Worm (Caenorhabditis elegans) whole organism, late embryonic: Measurements from ENCODE around the gene F36D4.6.

Experiments used
- C08G9.2 ChIP-seq: sonication (generic microtip); optimal IDR thresholded peaks from 2 replicates; lab custom pipeline; 2016; ENCODE audit warnings: mild to moderate bottlenecking, missing genetic modification characterization, moderate library complexity, missing compliant biosample characterization
- K02D7.2 ChIP-seq: sonication (generic microtip); optimal IDR thresholded peaks from 2 replicates; lab custom pipeline; 2017; ENCODE audit warnings: mild to moderate bottlenecking, missing genetic modification characterization, missing compliant biosample characterization
- K09A11.1 ChIP-seq: sonication (generic microtip); optimal IDR thresholded peaks from 2 replicates; lab custom pipeline; 2017; ENCODE audit warnings: antibody characterized with exemption, mild to moderate bottlenecking, missing genetic modification characterization, missing compliant biosample characterization; ENCODE audit not compliant: insufficient read depth
- T23F11.4 ChIP-seq: fragments of 200-800 bp; sonication (Bioruptor generic); optimal IDR thresholded peaks from 2 replicates; lab custom pipeline; 2018; ENCODE audit warnings: mild to moderate bottlenecking, missing genetic modification characterization, missing compliant biosample characterization
- Y22D7AL.16 ChIP-seq: sonication (generic microtip); optimal IDR thresholded peaks from 2 replicates; lab custom pipeline; 2016; ENCODE audit warnings: missing genetic modification characterization, missing compliant biosample characterization
- ahr-1 ChIP-seq: sonication (generic microtip); optimal IDR thresholded peaks from 2 replicates; lab custom pipeline; 2016; ENCODE audit warnings: missing genetic modification characterization, missing compliant biosample characterization
- ama-1 ChIP-seq: fragments of 150-350 bp; optimal IDR thresholded peaks from 2 replicates; lab custom pipeline; 2014
- ceh-19 ChIP-seq: fragments of 200-800 bp; sonication (Bioruptor generic); optimal IDR thresholded peaks from 2 replicates; lab custom pipeline; 2018; ENCODE audit warnings: mild to moderate bottlenecking, missing genetic modification characterization, missing compliant biosample characterization
- ceh-24 ChIP-seq: sonication (generic microtip); optimal IDR thresholded peaks from 2 replicates; lab custom pipeline; 2016; ENCODE audit warnings: mild to moderate bottlenecking, missing genetic modification characterization, missing compliant biosample characterization
- ceh-31 ChIP-seq: sonication (generic microtip); optimal IDR thresholded peaks from 2 replicates; lab custom pipeline; 2016; ENCODE audit warnings: missing genetic modification characterization, missing compliant biosample characterization
- ceh-34 ChIP-seq: sonication (generic microtip); optimal IDR thresholded peaks from 2 replicates; lab custom pipeline; 2016; ENCODE audit warnings: mild to moderate bottlenecking, missing genetic modification characterization, missing compliant biosample characterization
- ceh-45 ChIP-seq: fragments of 200-800 bp; sonication (Bioruptor generic); IDR thresholded peaks from 2 replicates; pipeline ENCODE4 v1.3.6; 2022; ENCODE audit warnings: missing genetic modification reagents, missing genetic modification characterization, missing compliant biosample characterization
- ceh-48 ChIP-seq: sonication (generic microtip); optimal IDR thresholded peaks from 2 replicates; lab custom pipeline; 2016; ENCODE audit warnings: missing genetic modification characterization, inconsistent platforms, missing compliant biosample characterization
- ceh-6 ChIP-seq: fragments of 200-800 bp; sonication (Bioruptor generic); optimal IDR thresholded peaks from 2 replicates; lab custom pipeline; 2018; ENCODE audit warnings: mild to moderate bottlenecking, missing genetic modification characterization, missing compliant biosample characterization
- ceh-9 ChIP-seq: sonication (generic microtip); optimal IDR thresholded peaks from 2 replicates; lab custom pipeline; 2016; ENCODE audit warnings: mild to moderate bottlenecking, missing genetic modification characterization, inconsistent platforms, missing compliant biosample characterization
- che-1 ChIP-seq: sonication (generic microtip); optimal IDR thresholded peaks from 2 replicates; lab custom pipeline; 2016; ENCODE audit warnings: mild to moderate bottlenecking, missing genetic modification characterization, missing compliant biosample characterization
- dve-1 ChIP-seq: sonication (generic microtip); optimal IDR thresholded peaks from 2 replicates; lab custom pipeline; 2017; ENCODE audit warnings: antibody characterized with exemption, mild to moderate bottlenecking, missing genetic modification characterization, missing compliant biosample characterization
- elt-4 ChIP-seq: sonication (generic microtip); optimal IDR thresholded peaks from 2 replicates; lab custom pipeline; 2016; ENCODE audit warnings: missing genetic modification characterization, missing compliant biosample characterization
- fax-1 ChIP-seq: sonication (generic microtip); optimal IDR thresholded peaks from 2 replicates; lab custom pipeline; 2016; ENCODE audit warnings: missing genotype, missing genetic modification characterization, missing compliant biosample characterization
- fkh-10 ChIP-seq: fragments of 150-350 bp; optimal IDR thresholded peaks from 2 replicates; lab custom pipeline; 2014; ENCODE audit warnings: missing biosample characterization, missing genetic modification reagents, missing genetic modification characterization
- hlh-30 ChIP-seq: sonication (generic microtip); optimal IDR thresholded peaks from 2 replicates; lab custom pipeline; 2017; ENCODE audit warnings: antibody characterized with exemption, missing genetic modification characterization, missing compliant biosample characterization; ENCODE audit not compliant: insufficient read depth
- lin-11 ChIP-seq: fragments of 200-800 bp; sonication (Bioruptor generic); optimal IDR thresholded peaks from 2 replicates; lab custom pipeline; 2018; ENCODE audit warnings: mild to moderate bottlenecking, missing genetic modification characterization, missing compliant biosample characterization
- madf-2 ChIP-seq: sonication (generic microtip); optimal IDR thresholded peaks from 2 replicates; lab custom pipeline; 2017; ENCODE audit warnings: missing genetic modification characterization, missing compliant biosample characterization
- mec-3 ChIP-seq: sonication (generic microtip); optimal IDR thresholded peaks from 2 replicates; lab custom pipeline; 2016; ENCODE audit warnings: borderline replicate concordance, missing genetic modification characterization, missing compliant biosample characterization
- nfya-1 ChIP-seq: sonication (generic microtip); optimal IDR thresholded peaks from 2 replicates; lab custom pipeline; 2017; ENCODE audit warnings: missing genetic modification characterization, mild to moderate bottlenecking, missing compliant biosample characterization, antibody characterized with exemption, moderate library complexity
- nhr-11 ChIP-seq: fragments of 150-350 bp; optimal IDR thresholded peaks from 2 replicates; lab custom pipeline; 2014; ENCODE audit warnings: missing biosample characterization, missing genetic modification characterization
- nhr-232 ChIP-seq: sonication (generic microtip); optimal IDR thresholded peaks from 2 replicates; lab custom pipeline; 2016; ENCODE audit warnings: missing genetic modification characterization, missing compliant biosample characterization
- npax-4 ChIP-seq: sonication (generic microtip); optimal IDR thresholded peaks from 2 replicates; lab custom pipeline; 2016; ENCODE audit warnings: missing genetic modification characterization, missing compliant biosample characterization
- pag-3 ChIP-seq: sonication (generic microtip); optimal IDR thresholded peaks from 2 replicates; lab custom pipeline; 2016; ENCODE audit warnings: missing compliant biosample characterization, missing genetic modification characterization, borderline replicate concordance
- pax-1 ChIP-seq: fragments of 150-350 bp; optimal IDR thresholded peaks from 2 replicates; lab custom pipeline; 2014; ENCODE audit warnings: missing biosample characterization, missing genetic modification characterization
- pha-4 ChIP-seq: fragments of 150-350 bp; optimal IDR thresholded peaks from 2 replicates; lab custom pipeline; 2018; ENCODE audit warnings: missing biosample characterization, missing genetic modification reagents, missing genetic modification characterization
- rnt-1 ChIP-seq: sonication (generic microtip); optimal IDR thresholded peaks from 2 replicates; lab custom pipeline; 2016; ENCODE audit warnings: missing genetic modification characterization, missing compliant biosample characterization
- sox-2 ChIP-seq: fragments of 200-800 bp; sonication (Bioruptor generic); IDR thresholded peaks from 2 replicates; pipeline ENCODE4 v1.3.6; 2022; ENCODE audit warnings: missing genetic modification reagents, missing genetic modification characterization, missing compliant biosample characterization
- sox-4 ChIP-seq: sonication (generic microtip); optimal IDR thresholded peaks from 2 replicates; lab custom pipeline; 2017; ENCODE audit warnings: mild to moderate bottlenecking, missing genetic modification characterization, inconsistent platforms, missing compliant biosample characterization
- syd-9 ChIP-seq: sonication (generic microtip); optimal IDR thresholded peaks from 2 replicates; lab custom pipeline; 2016; ENCODE audit warnings: mild to moderate bottlenecking, missing genetic modification characterization, moderate library complexity, missing compliant biosample characterization
- tbx-7 ChIP-seq: sonication (generic microtip); optimal IDR thresholded peaks from 2 replicates; lab custom pipeline; 2016; ENCODE audit warnings: missing genotype, missing genetic modification characterization, missing compliant biosample characterization
- unc-3 ChIP-seq, 2 experiments: fragments of 200-800 bp in 1 of 2; sonication (Bioruptor generic) in 1 of 2; sonication (generic microtip) in 1 of 2; conservative IDR thresholded peaks in 1 of 2; optimal IDR thresholded peaks in 1 of 2; 2 replicates each; pipeline versions ENCODE4 v1.3.6 to Lab custom; 2016 to 2022; ENCODE audit warnings: missing compliant biosample characterization in 2 of 2, missing genetic modification characterization in 2 of 2, missing genetic modification reagents in 1 of 2
- ztf-16 ChIP-seq: sonication (generic microtip); optimal IDR thresholded peaks from 2 replicates; lab custom pipeline; 2017; ENCODE audit warnings: missing genetic modification characterization, missing compliant biosample characterization

Gene F36D4.6

ce11 chrV:9427075-9427474 lies at the start of gene F36D4.6:
TSS of gene F36D4.6 (minus strand) at chrV:9427175.
- no peak for TF ChIP-seq fkh-10 (GFP tag; lab: Kevin White, UChicago)
- no peak for TF ChIP-seq ceh-9 (tag; lab: Kevin White, UChicago)
- no peak for TF ChIP-seq nhr-11 (tag; lab: Kevin White, UChicago)
- TF ChIP-seq sox-4 (tag; lab: Kevin White, UChicago), result no peak
- no peak for TF ChIP-seq ztf-16 (tag; lab: Kevin White, UChicago)
- TF ChIP-seq mec-3 (tag; lab: Kevin White, UChicago), result no peak
- TF ChIP-seq pag-3 (tag; lab: Kevin White, UChicago), result no peak
- no peak for TF ChIP-seq nhr-232 (tag; lab: Kevin White, UChicago)
- TF ChIP-seq syd-9, result no peak
- TF ChIP-seq pha-4 (tag; lab: Kevin White, UChicago), result no peak
- no peak for TF ChIP-seq che-1
- TF ChIP-seq dve-1 (tag; lab: Kevin White, UChicago), result no peak
- TF ChIP-seq nfya-1 (tag; lab: Kevin White, UChicago), result no peak
- no peak for TF ChIP-seq sox-2 (GFP tag; lab: Robert Waterston, UW)
- no peak for TF ChIP-seq unc-3 (GFP tag; conservative IDR thresholded peaks at IDR 0.05; lab: Robert Waterston, UW)
- no peak for TF ChIP-seq unc-3 (tag; optimal IDR thresholded peaks at IDR 0.05; lab: Kevin White, UChicago)

DNA sequence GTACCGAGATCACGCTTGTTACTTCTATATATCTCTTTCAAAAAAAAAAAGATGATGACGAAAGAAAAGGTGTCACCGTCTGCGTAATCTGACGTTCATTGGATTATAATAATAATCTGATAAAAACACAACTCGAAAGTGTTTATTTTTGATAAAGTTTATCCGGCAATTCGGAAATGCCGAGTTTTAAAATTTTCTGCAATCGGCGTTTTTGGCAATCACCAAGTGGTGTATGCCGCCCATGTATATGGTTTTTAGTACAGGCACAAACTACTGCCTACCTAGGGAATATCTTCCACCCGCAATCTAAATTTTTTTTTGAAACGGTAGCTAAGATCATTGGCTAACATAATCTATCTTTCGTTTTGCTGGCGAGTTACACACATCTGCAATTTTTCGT lies 46.9 kb upstream of the F36D4.6 start:
- TF ChIP-seq unc-3 (GFP tag; conservative IDR thresholded peaks at IDR 0.05; lab: Robert Waterston, UW), result no peak
- TF ChIP-seq unc-3 (tag; optimal IDR thresholded peaks at IDR 0.05; lab: Kevin White, UChicago), result no peak
- TF ChIP-seq mec-3 (tag; lab: Kevin White, UChicago), result no peak
- no peak for TF ChIP-seq ceh-24 (tag; lab: Kevin White, UChicago)
- no peak for TF ChIP-seq npax-4 (tag; lab: Kevin White, UChicago)
- TF ChIP-seq ceh-19 (GFP tag; lab: Kevin White, UChicago), result no peak
- TF ChIP-seq, all 69 proteins: peak for 0

DNA sequence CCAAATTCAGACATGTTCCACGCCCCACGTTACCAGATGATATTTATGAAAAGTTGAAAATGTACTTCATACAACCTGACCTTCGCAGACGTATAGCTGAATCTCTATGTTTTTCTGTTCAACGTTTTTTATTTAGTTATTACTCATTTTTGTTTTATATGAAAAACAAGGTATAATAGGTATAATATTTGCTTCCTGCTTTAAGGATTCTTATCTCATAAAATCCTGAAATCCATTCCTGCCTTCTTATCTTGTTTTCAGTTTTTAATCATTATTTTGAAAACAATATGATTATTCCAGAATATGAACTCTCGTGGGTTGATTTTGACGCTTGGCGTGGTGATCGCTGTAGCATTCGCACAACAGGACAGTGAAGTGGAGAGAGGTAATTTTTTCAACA lies 44.7 kb upstream of the F36D4.6 start, which contains the start of gene flp-6:
TSS of gene flp-6 (plus strand) at position 301 of the 400 bp plus-strand sequence.
- no peak for TF ChIP-seq K02D7.2 (tag; lab: Kevin White, UChicago)
- no peak for TF ChIP-seq rnt-1 (tag; lab: Kevin White, UChicago)
- no peak for TF ChIP-seq fax-1 (tag; lab: Kevin White, UChicago)
- no peak for TF ChIP-seq ceh-31
- TF ChIP-seq npax-4 (tag; lab: Kevin White, UChicago), result no peak
- no peak for TF ChIP-seq pax-1 (tag; lab: Kevin White, UChicago)
- no peak for TF ChIP-seq ceh-45
- TF ChIP-seq ahr-1, result no peak
- TF ChIP-seq ceh-6 (GFP tag; lab: Kevin White, UChicago), result no peak
- TF ChIP-seq lin-11 (tag; lab: Kevin White, UChicago), result no peak
- TF ChIP-seq elt-4 (tag; lab: Kevin White, UChicago), result no peak
- no peak for TF ChIP-seq T23F11.4
- no peak for TF ChIP-seq C08G9.2 (tag; lab: Kevin White, UChicago)
- TF ChIP-seq hlh-30 (tag; lab: Kevin White, UChicago), result no peak

- TF ChIP-seq Y22D7AL.16 (no peak), ceh-34 (tag; lab: Kevin White, UChicago) (no peak), tbx-7 (no peak), ama-1 (lab: Kevin White, UChicago) (no peak), ahr-1 (no peak), ceh-48 (tag; lab: Kevin White, UChicago) (no peak), madf-2 (tag; lab: Kevin White, UChicago) (no peak), fax-1 (tag; lab: Kevin White, UChicago) (no peak), K09A11.1 (tag; lab: Kevin White, UChicago) (no peak), dve-1 (tag; lab: Kevin White, UChicago) (no peak), ceh-24 (tag; lab: Kevin White, UChicago) (no peak), ceh-9 (tag; lab: Kevin White, UChicago) (no peak), nhr-232 (tag; lab: Kevin White, UChicago) (no peak), npax-4 (tag; lab: Kevin White, UChicago) (no peak), fkh-10 (GFP tag; lab: Kevin White, UChicago) (no peak)
Measured at ce11 chrV:9465529-9465928, 38.6 kb upstream of the F36D4.6 start.
